Worm (Caenorhabditis elegans): Measurements from ENCODE around the gene pis-1.

pis-1 gene

ce11 chrIV:9802711-9803110 is 6.3 kb upstream of the pis-1 start, which contains the start of gene fat-3 (continued):
- TF ChIP-seq attf-4 (tag; optimal IDR thresholded peaks at IDR 0.05) (no peak), nhr-102 (tag; optimal IDR thresholded peaks at IDR 0.05) (no peak), nhr-25 (tag; optimal IDR thresholded peaks at IDR 0.05; ENCODE audit: borderline replicate concordance, insufficient read depth) (no peak), dve-1 (tag; optimal IDR thresholded peaks at IDR 0.05; ENCODE audit: insufficient read depth) (peak; percentile 79), fkh-10 (GFP tag; optimal IDR thresholded peaks at IDR 0.05) (no peak), mes-2 (tag; optimal IDR thresholded peaks at IDR 0.05; ENCODE audit: poor library complexity, severe bottlenecking) (peak; percentile 17), F44E2.7 (GFP tag; IDR thresholded peaks at IDR 0.05) (no peak), hlh-30 (tag; optimal IDR thresholded peaks at IDR 0.05; ENCODE audit: insufficient read depth) (peak; percentile 49), snpc-1.2 (GFP tag; IDR thresholded peaks at IDR 0.05) (no peak), php-3 (GFP tag; IDR thresholded peaks at IDR 0.05) (peak; percentile 82), unc-62 (GFP tag; optimal IDR thresholded peaks at IDR 0.05 in 1 of 2) (no peak), unc-62 (tag; optimal IDR thresholded peaks at IDR 0.05) (no peak), zip-2 (tag; optimal IDR thresholded peaks at IDR 0.05) (no peak), fos-1 (tag; optimal IDR thresholded peaks at IDR 0.05) (no peak), sdz-12 (GFP tag; optimal IDR thresholded peaks at IDR 0.05) (no peak), ceh-28 (tag; optimal IDR thresholded peaks at IDR 0.05) (no peak), mdl-1 (tag; optimal IDR thresholded peaks at IDR 0.05) (no peak), ceh-20 (GFP tag; IDR thresholded peaks at IDR 0.05) (no peak), hlh-11 (tag; optimal IDR thresholded peaks at IDR 0.05) (peak; percentile 60)

- TF ChIP-seq ztf-7 (tag; optimal IDR thresholded peaks at IDR 0.05) = no peak
- TF ChIP-seq lin-1 (GFP tag; IDR thresholded peaks at IDR 0.05) = peak; percentile 95
- no peak for TF ChIP-seq jun-1 (tag; optimal IDR thresholded peaks at IDR 0.05)
- TF ChIP-seq dpl-1 (GFP tag; optimal IDR thresholded peaks at IDR 0.05) = no peak
- TF ChIP-seq pha-4 (GFP tag; IDR thresholded peaks at IDR 0.05) = peak; percentile 36; the same call in 1 of the 2 replicates
- no peak for TF ChIP-seq pha-4 (tag; optimal IDR thresholded peaks at IDR 0.05)
- no peak for TF ChIP-seq dmd-8 (GFP tag; IDR thresholded peaks at IDR 0.05)
- TF ChIP-seq hlh-30 (tag; optimal IDR thresholded peaks at IDR 0.05; ENCODE audit: insufficient read depth) = peak; percentile 59
- no peak for TF ChIP-seq ama-1 (optimal IDR thresholded peaks at IDR 0.05)
- no peak for TF ChIP-seq fkh-10 (GFP tag; optimal IDR thresholded peaks at IDR 0.05)
- TF ChIP-seq php-3 (GFP tag; IDR thresholded peaks at IDR 0.05) = peak; percentile 99
- peak; percentile 98 for TF ChIP-seq nhr-28 (tag; optimal IDR thresholded peaks at IDR 0.05)
- peak; percentile 26 for TF ChIP-seq mes-2 (tag; optimal IDR thresholded peaks at IDR 0.05; ENCODE audit: poor library complexity, severe bottlenecking)
- TF ChIP-seq R02D3.7 (tag; optimal IDR thresholded peaks at IDR 0.05) = no peak
- no peak for TF ChIP-seq snpc-1.2 (GFP tag; IDR thresholded peaks at IDR 0.05)
- TF ChIP-seq nhr-10 (tag; optimal IDR thresholded peaks at IDR 0.05) = peak; percentile 64
- no peak for TF ChIP-seq madf-9 (GFP tag; conservative IDR thresholded peaks at IDR 0.05)
- no peak for TF ChIP-seq duxl-1 (tag; optimal IDR thresholded peaks at IDR 0.05; ENCODE audit: poor library complexity)
- peak in 1 of 2 experiments; percentile 40 for TF ChIP-seq daf-16 (GFP tag; optimal IDR thresholded peaks at IDR 0.05)
- TF ChIP-seq daf-16 (tag; optimal IDR thresholded peaks at IDR 0.05) = peak; percentile 92
- TF ChIP-seq Y105C5A.15 (GFP tag; IDR thresholded peaks at IDR 0.05) = no peak
- TF ChIP-seq D1046.2 (GFP tag; IDR thresholded peaks at IDR 0.05) = no peak
- TF ChIP-seq nhr-111 (GFP tag; optimal IDR thresholded peaks at IDR 0.05) = no peak
- no peak for TF ChIP-seq ceh-82 (tag; optimal IDR thresholded peaks at IDR 0.05)
- no peak for TF ChIP-seq tag-97 (GFP tag; IDR thresholded peaks at IDR 0.05)
- TF ChIP-seq nhr-25 (tag; optimal IDR thresholded peaks at IDR 0.05; ENCODE audit: borderline replicate concordance, insufficient read depth) = no peak
- no peak for TF ChIP-seq ctbp-1 (GFP tag; IDR thresholded peaks at IDR 0.05)
- no peak for TF ChIP-seq lin-13 (GFP tag; optimal IDR thresholded peaks at IDR 0.05)
- no peak for TF ChIP-seq nhr-237 (tag; optimal IDR thresholded peaks at IDR 0.05)
- peak; percentile 18 to 66 for TF ChIP-seq unc-62 (GFP tag; optimal IDR thresholded peaks at IDR 0.05 in 1 of 2)
- no peak for TF ChIP-seq unc-62 (tag; optimal IDR thresholded peaks at IDR 0.05)
- no peak for TF ChIP-seq F49E8.2 (tag; optimal IDR thresholded peaks at IDR 0.05; ENCODE audit: borderline replicate concordance)
- TF ChIP-seq pqm-1 (tag; optimal IDR thresholded peaks at IDR 0.05) = peak; percentile 98
- no peak for TF ChIP-seq madf-5 (GFP tag; IDR thresholded peaks at IDR 0.05)
- peak; percentile 96 for TF ChIP-seq hlh-11 (tag; optimal IDR thresholded peaks at IDR 0.05)
- no peak for TF ChIP-seq Y5F2A.4 (GFP tag; optimal IDR thresholded peaks at IDR 0.05)
- TF ChIP-seq skn-1 (tag; optimal IDR thresholded peaks at IDR 0.05) = no peak
- TF ChIP-seq zip-11 (GFP tag; IDR thresholded peaks at IDR 0.05) = no peak
- no peak for TF ChIP-seq rbr-2 (tag; optimal IDR thresholded peaks at IDR 0.05)
- TF ChIP-seq aha-1 (tag) = peak; percentile 83
Observed at ce11 chrIV:9801418-9801817, 5.0 kb upstream of the pis-1 start.
